Fruit fly (Drosophila melanogaster): ENCODE data around the gene Ctps.

Ctps gene

dm6 chr3L:15125077-15125652 lies 27.5 kb downstream of the Ctps start, which contains the start of gene CG16959:
Gene CG16959, minus strand, starts transcription at chr3L:15125321.
- TF ChIP-seq Fer3 (tag; optimal IDR thresholded peaks at IDR 0.05) (no peak), ci (GFP tag; IDR thresholded peaks at IDR 0.05) (no peak), CG12769 (tag; optimal IDR thresholded peaks at IDR 0.05) (peak; percentile 79), CG15514 (GFP tag; optimal IDR thresholded peaks at IDR 0.05) (peak; percentile 27), Poxn (GFP tag; IDR thresholded peaks at IDR 0.05) (no peak), MTF-1 (GFP tag; optimal IDR thresholded peaks at IDR 0.05; ENCODE audit: borderline replicate concordance) (no peak), dan (GFP tag; IDR thresholded peaks at IDR 0.05) (no peak), Adf1 (GFP tag; IDR thresholded peaks at IDR 0.05) (no peak), CG9437 (GFP tag; optimal IDR thresholded peaks at IDR 0.05) (no peak), sqz (GFP tag; optimal IDR thresholded peaks at IDR 0.05) (no peak), CG6813 (GFP tag; optimal IDR thresholded peaks at IDR 0.05) (no peak), CG4730 (GFP tag; IDR thresholded peaks at IDR 0.05) (no peak), CG7963 (GFP tag; IDR thresholded peaks at IDR 0.05; ENCODE audit: partially characterized antibody) (no peak), mirr (GFP tag; optimal IDR thresholded peaks at IDR 0.05) (no peak), HLH4C (GFP tag; IDR thresholded peaks at IDR 0.05; ENCODE audit: partially characterized antibody) (no peak), Atf3 (GFP tag; optimal IDR thresholded peaks at IDR 0.05) (no peak), CG6254 (GFP tag; optimal IDR thresholded peaks at IDR 0.05) (no peak), lola (GFP tag; optimal IDR thresholded peaks at IDR 0.05) (no peak), vfl (GFP tag; optimal IDR thresholded peaks at IDR 0.05) (no peak), bowl (GFP tag; IDR thresholded peaks at IDR 0.05) (no peak), CG13287 (GFP tag; IDR thresholded peaks at IDR 0.05; ENCODE audit: partially characterized antibody) (peak; percentile 50; the same call in 1 of the 2 replicates), CG2875 (GFP tag; optimal IDR thresholded peaks at IDR 0.05) (no peak), caup (GFP tag; optimal IDR thresholded peaks at IDR 0.05; ENCODE audit: severe bottlenecking) (no peak), sr (GFP tag; IDR thresholded peaks at IDR 0.05) (no peak), CG13894 (tag; optimal IDR thresholded peaks at IDR 0.05) (no peak), gro (GFP tag; optimal IDR thresholded peaks at IDR 0.05) (no peak), Myb (GFP tag; optimal IDR thresholded peaks at IDR 0.05) (no peak), CG3281 (GFP tag; optimal IDR thresholded peaks at IDR 0.05) (no peak), MESR4 (GFP tag; optimal IDR thresholded peaks at IDR 0.05) (no peak), Lim3 (GFP tag; IDR thresholded peaks at IDR 0.05) (no peak), B-H2 (GFP tag; optimal IDR thresholded peaks at IDR 0.05) (no peak), GATAe (GFP tag; conservative IDR thresholded peaks at IDR 0.05) (no peak), CG16863 (GFP tag; optimal IDR thresholded peaks at IDR 0.05) (no peak), CG4820 (GFP tag; optimal IDR thresholded peaks at IDR 0.05) (no peak), cas (GFP tag; IDR thresholded peaks at IDR 0.05) (no peak), bbx (GFP tag; IDR thresholded peaks at IDR 0.05; ENCODE audit: partially characterized antibody) (peak; percentile 12; the same call in 1 of the 2 replicates), twi (tag; optimal IDR thresholded peaks at IDR 0.05) (no peak), Bgb (GFP tag; IDR thresholded peaks at IDR 0.05; ENCODE audit: partially characterized antibody) (peak; percentile 27; the same call in 1 of the 2 replicates), ato (GFP tag; IDR thresholded peaks at IDR 0.05; ENCODE audit: partially characterized antibody) (no peak), CG31388 (GFP tag; optimal IDR thresholded peaks at IDR 0.05) (no peak), slou (GFP tag; optimal IDR thresholded peaks at IDR 0.05) (no peak), TFAM (GFP tag; optimal IDR thresholded peaks at IDR 0.05) (no peak), fd3F (GFP tag; optimal IDR thresholded peaks at IDR 0.05) (no peak), odd (GFP tag; optimal IDR thresholded peaks at IDR 0.05) (no peak), br (optimal IDR thresholded peaks at IDR 0.05) (no peak), CG16779 (GFP tag; IDR thresholded peaks at IDR 0.05) (no peak), CG1647 (GFP tag; optimal IDR thresholded peaks at IDR 0.05) (no peak), prd (optimal IDR thresholded peaks at IDR 0.05) (no peak), prd (GFP tag; IDR thresholded peaks at IDR 0.05) (no peak), btn (GFP tag; optimal IDR thresholded peaks at IDR 0.05) (no peak)

All from whole organism, embryonic.